Fruit fly (Drosophila melanogaster) whole organism, embryonic: ENCODE measurements around the gene Cyp310a1.
A peak's percentile ranks its signal among the peaks of the same experiment; 100 is the strongest.

Source experiments
- CG17912 ChIP-seq: fragments of 200-800 bp; sonication (Bioruptor generic); optimal IDR thresholded peaks from 2 replicates; lab custom pipeline; 2018; ENCODE audit warnings: missing biosample characterization, mild to moderate bottlenecking, missing genetic modification characterization
- CG3163 ChIP-seq: fragments of 200-800 bp; sonication (Bioruptor generic); optimal IDR thresholded peaks from 3 replicates; lab custom pipeline; 2016; ENCODE audit warnings: missing biosample characterization, missing genetic modification characterization
- D ChIP-seq, 2 experiments: fragments of 200-800 bp in 1 of 2; fragments of >200 bp in 1 of 2; sonication (Bioruptor generic) in 1 of 2; optimal IDR thresholded peaks; 2 replicates in 1 of 2; 3 replicates in 1 of 2; lab custom pipeline; 2017; ENCODE audit warnings: mild to moderate bottlenecking in 1 of 2, missing biosample characterization in 1 of 2, missing genetic modification characterization in 1 of 2, missing genetic modification reagents in 1 of 2
- Dll ChIP-seq: fragments of 200-800 bp; sonication (Bioruptor generic); IDR thresholded peaks from 4 replicates; pipeline ENCODE4 v1.3.6; 2022; ENCODE audit warnings: missing biosample characterization, missing genetic modification characterization; ENCODE audit not compliant: partially characterized antibody
- ase ChIP-seq: fragments of 200-800 bp; sonication (Bioruptor generic); IDR thresholded peaks from 3 replicates; pipeline ENCODE4 v1.3.6; 2022; ENCODE audit warnings: missing biosample characterization, missing genetic modification characterization
- nom ChIP-seq: fragments of 200-800 bp; sonication (Bioruptor generic); optimal IDR thresholded peaks from 2 replicates; lab custom pipeline; 2017; ENCODE audit warnings: missing biosample characterization, missing genetic modification characterization, mild to moderate bottlenecking, moderate library complexity, missing genetic modification reagents
- pita ChIP-seq: fragments of 200-800 bp; sonication (Bioruptor generic); optimal IDR thresholded peaks from 2 replicates; lab custom pipeline; 2017; ENCODE audit warnings: missing biosample characterization, mild to moderate bottlenecking, missing genetic modification characterization

- TF ChIP-seq D (optimal IDR thresholded peaks at IDR 0.05; lab: Kevin White, UChicago), result peak; percentile 25
- no peak for TF ChIP-seq D (GFP tag; optimal IDR thresholded peaks at IDR 0.05; lab: Kevin White, UChicago)
- TF ChIP-seq nom (GFP tag; lab: Kevin White, UChicago), result no peak
- peak; percentile 42 for TF ChIP-seq CG3163 (GFP tag; lab: Kevin White, UChicago)
- TF ChIP-seq ase (GFP tag; lab: Robert Waterston, UW), result 0 out of 3 replicates have a peak, but pooled peaks have one; percentile 18
- no peak for TF ChIP-seq pita (GFP tag; lab: Kevin White, UChicago)
- peak; percentile 84 for TF ChIP-seq Dll (GFP tag; lab: Robert Waterston, UW)
- TF ChIP-seq CG17912 (GFP tag; lab: Kevin White, UChicago), result peak; percentile 45
These were observed 36.0 kb upstream of the Cyp310a1 start, which contains the start of gene msl-1 for dm6 chr2L:18688646-18689296.
